Fruit fly (Drosophila melanogaster): Measurements from ENCODE around the gene Leash.

Gene Leash

DNA sequence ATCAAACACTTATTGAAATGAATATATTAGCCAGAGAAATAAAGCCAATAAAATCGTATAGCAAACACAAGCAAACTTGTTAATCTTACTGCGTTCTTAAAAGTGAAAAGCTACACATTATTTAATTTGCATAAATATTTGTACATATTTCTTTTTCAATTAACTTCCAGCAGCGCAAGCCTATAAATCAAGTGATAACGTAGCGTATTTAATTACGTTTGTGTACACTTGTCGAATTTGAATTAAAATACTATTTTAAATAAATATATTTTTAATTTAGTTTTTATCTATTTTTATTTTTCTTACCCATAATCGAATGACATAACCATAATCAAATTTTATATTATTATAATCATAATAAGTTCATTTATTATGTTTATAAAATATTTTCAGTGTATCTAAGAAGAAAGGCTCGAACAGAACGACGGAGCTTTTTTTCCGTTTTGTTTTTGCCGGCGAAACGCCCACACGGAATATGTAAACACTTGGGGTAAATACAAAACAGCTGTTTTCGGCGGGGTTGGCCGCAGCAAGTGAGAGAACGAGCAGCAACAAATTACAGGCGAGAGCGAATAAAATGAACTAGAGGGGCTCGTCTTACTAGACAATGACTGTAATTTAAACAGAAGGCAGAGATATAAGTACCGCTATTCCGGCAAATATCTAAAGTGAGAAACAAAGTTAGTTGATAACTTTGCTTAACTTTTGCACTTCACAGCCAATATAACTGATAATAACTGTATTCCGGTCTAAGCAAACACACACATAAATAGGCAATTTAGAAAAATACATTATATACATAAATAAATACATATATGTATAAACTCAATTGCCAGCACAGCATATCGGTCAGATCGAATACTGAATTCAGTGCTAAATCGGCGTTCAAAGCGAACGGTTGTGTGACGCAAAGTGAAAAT lies 9.6 kb upstream of the Leash start, which contains the start of gene Sodh2:
Gene Sodh2 (plus strand): TSS at position 870 of the 920 bp plus-strand sequence.
- TF ChIP-seq OdsH (GFP tag; optimal IDR thresholded peaks at IDR 0.05) (peak; percentile 86), brk (GFP tag; optimal IDR thresholded peaks at IDR 0.05) (peak; percentile 67), Myc (optimal IDR thresholded peaks at IDR 0.05) (no peak), HLH106 (tag; optimal IDR thresholded peaks at IDR 0.05) (peak; percentile 86), jim (GFP tag; optimal IDR thresholded peaks at IDR 0.05) (no peak), foxo (GFP tag; optimal IDR thresholded peaks at IDR 0.05) (peak in 1 of 2 experiments; percentile 87), usp (GFP tag; optimal IDR thresholded peaks at IDR 0.05) (no peak), Hr78 (GFP tag; optimal IDR thresholded peaks at IDR 0.05) (no peak), dmrt93B (GFP tag; optimal IDR thresholded peaks at IDR 0.05) (peak; percentile 51), Rel (GFP tag; optimal IDR thresholded peaks at IDR 0.05) (peak; percentile 58), Rel (tag; optimal IDR thresholded peaks at IDR 0.05) (peak; percentile 74), rgr (GFP tag; optimal IDR thresholded peaks at IDR 0.05) (peak; percentile 88), dsf (GFP tag; optimal IDR thresholded peaks at IDR 0.05; ENCODE audit: borderline replicate concordance) (no peak), Jra (GFP tag; optimal IDR thresholded peaks at IDR 0.05) (peak; percentile 23), sage (GFP tag; optimal IDR thresholded peaks at IDR 0.05) (peak; percentile 64), Vsx2 (GFP tag; optimal IDR thresholded peaks at IDR 0.05; ENCODE audit: partially characterized antibody) (no peak), Dif (GFP tag; optimal IDR thresholded peaks at IDR 0.05; ENCODE audit: partially characterized antibody) (no peak), CG32264 (GFP tag; optimal IDR thresholded peaks at IDR 0.05) (peak; percentile 17), lola (GFP tag; optimal IDR thresholded peaks at IDR 0.05) (no peak), br (GFP tag; optimal IDR thresholded peaks at IDR 0.05) (peak; percentile 72), Dfd (GFP tag; optimal IDR thresholded peaks at IDR 0.05) (no peak), pan (optimal IDR thresholded peaks at IDR 0.05) (no peak), N (GFP tag; optimal IDR thresholded peaks at IDR 0.05) (no peak), h (GFP tag; optimal IDR thresholded peaks at IDR 0.05) (peak; percentile 85), ey (GFP tag; optimal IDR thresholded peaks at IDR 0.05) (peak; percentile 55), Hr83 (GFP tag; optimal IDR thresholded peaks at IDR 0.05; ENCODE audit: poor library complexity, severe bottlenecking) (peak; percentile 98), Abd-B (GFP tag; optimal IDR thresholded peaks at IDR 0.05) (no peak), fru (GFP tag; optimal IDR thresholded peaks at IDR 0.05) (peak; percentile 70), CrebA (GFP tag; optimal IDR thresholded peaks at IDR 0.05; ENCODE audit: borderline replicate concordance) (no peak), Hnf4 (GFP tag; optimal IDR thresholded peaks at IDR 0.05) (peak; percentile 65), GATAd (GFP tag; optimal IDR thresholded peaks at IDR 0.05) (peak; percentile 36), woc (GFP tag; optimal IDR thresholded peaks at IDR 0.05) (peak; percentile 46), sv (GFP tag; optimal IDR thresholded peaks at IDR 0.05) (no peak), CG9705 (GFP tag; optimal IDR thresholded peaks at IDR 0.05) (peak; percentile 65), Mio (GFP tag; optimal IDR thresholded peaks at IDR 0.05) (peak; percentile 7), dl (GFP tag; optimal IDR thresholded peaks at IDR 0.05; ENCODE audit: insufficient read depth in 1 of 2, partially characterized antibody in 2 of 2) (no peak), psq (GFP tag; optimal IDR thresholded peaks at IDR 0.05) (peak; percentile 83), Sp1 (GFP tag; optimal IDR thresholded peaks at IDR 0.05) (peak; percentile 91), tai (GFP tag; optimal IDR thresholded peaks at IDR 0.05) (no peak)

DNA sequence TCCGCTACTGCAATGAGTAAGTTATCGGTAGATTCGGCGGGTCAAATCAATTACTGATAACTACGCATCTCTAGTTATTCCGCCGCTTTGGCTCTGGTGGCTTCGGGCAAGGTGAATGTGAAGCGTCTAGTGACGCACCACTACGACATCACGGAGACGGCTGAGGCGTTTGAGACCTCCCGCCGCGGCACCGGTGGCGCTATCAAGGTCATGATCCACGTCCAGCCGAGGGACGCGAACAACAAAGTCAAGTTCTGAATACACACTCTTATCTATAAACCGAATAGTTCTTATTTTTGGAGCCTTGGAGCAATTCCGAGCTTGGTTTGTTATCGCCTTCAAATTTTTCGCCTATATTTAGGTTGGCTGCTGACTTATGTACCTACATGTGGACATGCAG lies 7.5 kb upstream of the Leash start:
- no peak for TF ChIP-seq Myc (optimal IDR thresholded peaks at IDR 0.05)
- TF ChIP-seq dsf (GFP tag; optimal IDR thresholded peaks at IDR 0.05; ENCODE audit: borderline replicate concordance) = no peak
- no peak for TF ChIP-seq sv (GFP tag; optimal IDR thresholded peaks at IDR 0.05)
- no peak for TF ChIP-seq tai (GFP tag; optimal IDR thresholded peaks at IDR 0.05)
- no peak for TF ChIP-seq Hnf4 (GFP tag; optimal IDR thresholded peaks at IDR 0.05)
- TF ChIP-seq OdsH (GFP tag; optimal IDR thresholded peaks at IDR 0.05) = no peak
- TF ChIP-seq GATAd (GFP tag; optimal IDR thresholded peaks at IDR 0.05) = no peak
- no peak for TF ChIP-seq fru (GFP tag; optimal IDR thresholded peaks at IDR 0.05)
- no peak for TF ChIP-seq usp (GFP tag; optimal IDR thresholded peaks at IDR 0.05)
- no peak for TF ChIP-seq lola (GFP tag; optimal IDR thresholded peaks at IDR 0.05)
- TF ChIP-seq Abd-B (GFP tag; optimal IDR thresholded peaks at IDR 0.05) = no peak
- TF ChIP-seq Rel (GFP tag; optimal IDR thresholded peaks at IDR 0.05) = no peak
- TF ChIP-seq Rel (tag; optimal IDR thresholded peaks at IDR 0.05) = no peak
